Fruit fly (Drosophila melanogaster): Measurements from ENCODE around the gene ERp44.

The ERp44 gene

dm6 chrX:16325472-16325871, 28.0 kb upstream of the ERp44 start, which contains the start of gene CalpC (continued):
- TF ChIP-seq Ets65A (GFP tag): no peak
- TF ChIP-seq mam (GFP tag; optimal IDR thresholded peaks at IDR 0.05): no peak
- no peak for TF ChIP-seq CG18262 (tag; optimal IDR thresholded peaks at IDR 0.05)
- no peak for TF ChIP-seq lab (GFP tag; optimal IDR thresholded peaks at IDR 0.05)
- TF ChIP-seq pho (GFP tag; optimal IDR thresholded peaks at IDR 0.05): no peak
- TF ChIP-seq ewg (GFP tag; optimal IDR thresholded peaks at IDR 0.05): peak; percentile 39
- TF ChIP-seq z (GFP tag; IDR thresholded peaks at IDR 0.05): no peak
- no peak for TF ChIP-seq Hey (tag; optimal IDR thresholded peaks at IDR 0.05)
- no peak for TF ChIP-seq CG4854 (GFP tag; optimal IDR thresholded peaks at IDR 0.05)
- no peak for TF ChIP-seq CG12744 (GFP tag; optimal IDR thresholded peaks at IDR 0.05)
- no peak for TF ChIP-seq CG15696 (tag; optimal IDR thresholded peaks at IDR 0.05)
- no peak for TF ChIP-seq CG11247 (GFP tag; IDR thresholded peaks at IDR 0.05)
- TF ChIP-seq wek (GFP tag; optimal IDR thresholded peaks at IDR 0.05): no peak
- no peak for TF ChIP-seq Spps (tag; optimal IDR thresholded peaks at IDR 0.05)
- TF ChIP-seq E2f1 (GFP tag; IDR thresholded peaks at IDR 0.05): no peak
- no peak for TF ChIP-seq mld (GFP tag; IDR thresholded peaks at IDR 0.05; ENCODE audit: partially characterized antibody)
- TF ChIP-seq CG17912 (GFP tag; optimal IDR thresholded peaks at IDR 0.05): no peak
- TF ChIP-seq Dref (GFP tag; IDR thresholded peaks at IDR 0.05): peak; percentile 36; the same call in 1 of the 2 replicates
- no peak for TF ChIP-seq pum (GFP tag; optimal IDR thresholded peaks at IDR 0.05)
- no peak for TF ChIP-seq CG6175 (GFP tag; IDR thresholded peaks at IDR 0.05)
- no peak for TF ChIP-seq CG4820 (GFP tag; optimal IDR thresholded peaks at IDR 0.05)
- no peak for TF ChIP-seq CG11085 (GFP tag; IDR thresholded peaks at IDR 0.05)
- peak; percentile 17 for TF ChIP-seq Sry-δ (GFP tag; optimal IDR thresholded peaks at IDR 0.05)
- TF ChIP-seq MBD-R2 (GFP tag; IDR thresholded peaks at IDR 0.05): peak; percentile 17; the same call in 1 of the 2 replicates
- TF ChIP-seq CG2678 (tag; optimal IDR thresholded peaks at IDR 0.05): no peak
- TF ChIP-seq trh (GFP tag; optimal IDR thresholded peaks at IDR 0.05): no peak
- no peak for TF ChIP-seq chn (GFP tag; optimal IDR thresholded peaks at IDR 0.05)
- no peak for TF ChIP-seq Fer2 (tag; optimal IDR thresholded peaks at IDR 0.05)
- no peak for TF ChIP-seq CG14050 (GFP tag; IDR thresholded peaks at IDR 0.05)
- no peak for TF ChIP-seq CG12155 (GFP tag; optimal IDR thresholded peaks at IDR 0.05)
- no peak for TF ChIP-seq sd (tag; optimal IDR thresholded peaks at IDR 0.05)
- no peak for TF ChIP-seq Six4 (GFP tag; optimal IDR thresholded peaks at IDR 0.05)
- no peak for TF ChIP-seq Deaf1 (tag; optimal IDR thresholded peaks at IDR 0.05)
- TF ChIP-seq Gsc (GFP tag; IDR thresholded peaks at IDR 0.05): no peak
- TF ChIP-seq gt (GFP tag; IDR thresholded peaks at IDR 0.05): no peak
- no peak for TF ChIP-seq fu2 (GFP tag; optimal IDR thresholded peaks at IDR 0.05)
- TF ChIP-seq CG8388 (GFP tag; optimal IDR thresholded peaks at IDR 0.05): no peak
- peak; percentile 31 for TF ChIP-seq BEAF-32 (GFP tag; optimal IDR thresholded peaks at IDR 0.05)
- no peak for TF ChIP-seq Awh (GFP tag; IDR thresholded peaks at IDR 0.05)
- TF ChIP-seq Dll (GFP tag; IDR thresholded peaks at IDR 0.05; ENCODE audit: partially characterized antibody): peak; percentile 34; the same call in 1 of the 4 replicates
- TF ChIP-seq Hmx (GFP tag; optimal IDR thresholded peaks at IDR 0.05): no peak
- no peak for TF ChIP-seq CrebB (tag; optimal IDR thresholded peaks at IDR 0.05)
- no peak for TF ChIP-seq maf-S (GFP tag; optimal IDR thresholded peaks at IDR 0.05)
- 0 out of 2 replicates have a peak, but pooled peaks have one; percentile 11 for TF ChIP-seq CG42726 (GFP tag; IDR thresholded peaks at IDR 0.05; ENCODE audit: partially characterized antibody)
- no peak for TF ChIP-seq CG4424 (GFP tag; optimal IDR thresholded peaks at IDR 0.05)
- TF ChIP-seq Eip74EF (GFP tag; optimal IDR thresholded peaks at IDR 0.05): no peak
- TF ChIP-seq CG11456 (GFP tag; IDR thresholded peaks at IDR 0.05): no peak
- no peak for TF ChIP-seq da (GFP tag; optimal IDR thresholded peaks at IDR 0.05)
- no peak for TF ChIP-seq CG4730 (GFP tag; IDR thresholded peaks at IDR 0.05)
- TF ChIP-seq D (optimal IDR thresholded peaks at IDR 0.05): no peak
- TF ChIP-seq D (GFP tag; optimal IDR thresholded peaks at IDR 0.05): no peak
- no peak for TF ChIP-seq CG7987 (GFP tag; optimal IDR thresholded peaks at IDR 0.05)

Data from whole organism, embryonic.